Worm (Caenorhabditis elegans): ENCODE data around the gene Y67D2.5.

Y67D2.5 gene

DNA sequence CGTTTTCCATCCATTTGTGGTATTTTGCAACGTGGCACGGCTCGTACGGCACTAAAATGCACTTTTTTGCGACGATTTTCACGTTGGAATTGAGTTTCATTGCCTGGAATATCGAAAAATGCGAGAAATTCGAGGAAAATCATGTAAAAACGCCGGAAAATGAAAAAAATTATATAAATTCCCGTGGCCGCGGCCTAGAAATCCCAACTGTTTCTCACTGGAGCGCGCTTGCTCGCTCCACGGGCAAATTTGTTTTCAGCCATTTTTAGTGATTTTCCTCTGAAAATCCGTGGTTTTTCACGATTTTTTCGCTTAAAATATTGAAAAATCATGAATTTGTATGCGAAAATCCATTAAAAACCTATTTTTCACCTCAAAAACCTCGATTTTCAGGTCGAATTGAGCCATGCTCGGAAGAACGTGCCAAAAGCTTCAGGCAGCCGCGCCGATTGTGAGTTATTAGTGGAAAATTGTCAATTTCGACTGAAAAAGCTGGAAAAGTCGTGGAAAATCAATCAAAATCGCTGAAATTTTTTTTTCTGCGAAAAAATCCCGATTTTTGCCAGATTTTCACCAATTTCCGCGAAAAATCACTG is at the start of gene Y67D2.5, which contains the start of gene cisd-3.2:
TSS of gene Y67D2.5 (minus strand) at position 145 of the 596 bp plus-strand sequence.
TSS of gene cisd-3.2 (plus strand) at position 394 of the 596 bp plus-strand sequence.
- TF ChIP-seq lin-15B (tag; optimal IDR thresholded peaks at IDR 0.05) (peak; percentile 86), ceh-28 (tag; optimal IDR thresholded peaks at IDR 0.05) (no peak), hmg-11 (tag; optimal IDR thresholded peaks at IDR 0.05) (peak; percentile 5), nfya-1 (tag; optimal IDR thresholded peaks at IDR 0.05; ENCODE audit: insufficient read depth) (peak; percentile 1), nhr-23 (tag; optimal IDR thresholded peaks at IDR 0.05) (no peak), pha-4 (tag; optimal IDR thresholded peaks at IDR 0.05) (peak; percentile 24)

DNA sequence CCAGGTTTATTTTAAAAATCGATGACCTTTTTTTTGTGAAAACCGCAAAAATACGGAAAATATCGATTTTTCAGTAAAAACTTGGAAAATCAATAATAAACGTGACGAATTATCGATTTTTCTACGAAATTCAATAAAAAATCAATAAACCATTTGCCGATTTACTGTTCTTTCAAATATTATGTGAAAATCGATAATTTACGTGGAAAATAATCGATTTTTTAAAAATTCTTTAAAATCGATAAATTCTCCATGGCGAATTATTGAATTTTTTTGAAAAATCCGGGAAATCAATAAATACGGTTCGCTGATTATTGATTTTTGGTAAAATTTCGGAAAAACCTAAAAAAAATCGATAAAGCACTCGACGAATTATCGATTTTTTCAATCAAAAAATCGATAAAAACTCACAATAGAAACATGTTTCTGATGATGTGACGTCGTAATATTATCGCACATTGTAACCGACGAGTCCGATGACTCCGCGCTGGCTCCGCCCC is 44.2 kb upstream of the Y67D2.5 start:
- TF ChIP-seq ceh-28 (tag; optimal IDR thresholded peaks at IDR 0.05) (peak; percentile 96), ztf-11 (tag; optimal IDR thresholded peaks at IDR 0.05) (no peak)

DNA sequence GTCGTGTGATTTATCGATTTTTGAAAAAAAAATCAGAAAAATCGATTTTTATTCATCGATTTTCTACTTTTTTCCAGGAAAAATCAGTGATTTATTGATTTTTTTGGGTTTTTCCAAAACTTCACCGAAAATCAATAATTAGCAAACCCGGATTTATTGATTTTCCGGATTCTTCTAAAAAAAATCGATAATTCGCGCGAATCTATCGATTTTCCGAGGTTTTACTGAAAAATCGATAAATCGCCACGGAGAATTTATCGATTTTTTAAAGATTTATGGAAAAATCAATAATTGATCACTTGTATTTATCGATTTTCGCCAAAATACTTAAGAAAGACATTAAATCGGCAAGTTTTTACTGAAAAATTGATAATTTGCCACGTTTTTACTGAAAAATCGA is 43.5 kb upstream of the Y67D2.5 start:
- TF ChIP-seq nhr-11 (tag; optimal IDR thresholded peaks at IDR 0.05) = no peak
- peak; percentile 97 for TF ChIP-seq ceh-28 (tag; optimal IDR thresholded peaks at IDR 0.05)

DNA sequence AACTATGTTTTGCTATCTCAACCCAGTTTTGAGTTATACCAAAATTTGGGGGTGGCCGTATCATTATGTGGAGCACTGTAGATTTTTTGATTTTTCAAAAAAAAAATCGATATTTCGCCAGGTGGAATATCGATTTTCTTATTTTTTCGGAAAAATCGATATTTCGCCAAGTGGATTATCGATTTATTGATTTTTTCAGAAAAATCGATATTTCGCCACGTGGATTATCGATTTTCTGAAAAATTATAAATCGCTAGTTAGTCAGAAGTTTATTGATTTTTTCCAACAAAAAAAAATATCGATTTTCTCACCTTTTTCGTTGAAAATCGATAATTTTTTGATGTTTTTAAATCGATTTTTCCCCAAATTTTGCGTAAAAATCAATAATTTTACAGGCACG is 40.1 kb upstream of the Y67D2.5 start:
- TF ChIP-seq nhr-12 (tag; optimal IDR thresholded peaks at IDR 0.05) = no peak
- TF ChIP-seq zag-1 (tag; optimal IDR thresholded peaks at IDR 0.05) = no peak
- TF ChIP-seq ceh-28 (tag; optimal IDR thresholded peaks at IDR 0.05) = peak; percentile 100
- no peak for TF ChIP-seq eor-1 (tag; optimal IDR thresholded peaks at IDR 0.05)
- TF ChIP-seq tbx-2 (tag; optimal IDR thresholded peaks at IDR 0.05) = no peak
- TF ChIP-seq ceh-82 (tag; optimal IDR thresholded peaks at IDR 0.05) = no peak

DNA sequence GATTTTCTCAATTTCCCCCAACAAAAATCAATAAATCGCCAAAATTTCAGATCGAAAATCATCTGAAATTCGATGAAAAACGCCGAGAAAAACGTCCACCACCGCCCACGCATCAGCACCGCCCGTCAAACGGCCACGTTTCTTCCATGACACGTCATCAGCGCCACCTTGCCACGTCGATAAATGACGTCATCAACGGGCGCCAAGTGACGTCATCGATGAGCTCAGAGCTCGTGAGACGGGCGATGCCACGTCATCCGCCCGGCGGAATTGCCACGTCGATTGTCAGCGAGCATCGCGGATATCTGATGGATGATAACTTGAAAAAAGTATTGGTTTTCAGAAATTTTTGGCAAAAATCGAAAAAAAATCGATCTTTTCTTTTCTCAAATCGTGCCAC is 39.0 kb upstream of the Y67D2.5 start:
- no peak for TF ChIP-seq ceh-16 (tag; optimal IDR thresholded peaks at IDR 0.05)

DNA sequence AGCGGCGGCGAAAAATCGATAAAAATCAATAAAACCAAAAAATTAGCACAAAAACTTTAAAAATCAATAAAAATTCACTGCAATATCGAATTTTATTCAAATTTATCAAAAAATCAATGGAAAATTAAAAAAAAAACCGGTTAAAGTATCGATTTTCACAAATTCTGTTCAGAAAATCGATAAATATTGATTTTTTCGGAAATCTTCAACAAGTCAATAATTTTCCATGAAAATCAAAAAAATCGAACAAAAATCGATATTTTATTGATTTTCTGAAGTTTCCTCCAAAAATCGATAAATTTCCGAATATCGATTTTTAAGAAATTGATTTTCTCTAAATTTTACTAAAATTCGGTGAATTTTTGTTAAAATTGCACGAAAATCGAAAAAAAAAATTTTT is 38.5 kb upstream of the Y67D2.5 start:
- TF ChIP-seq tbx-2 (tag; optimal IDR thresholded peaks at IDR 0.05) = no peak
- TF ChIP-seq ceh-28 (tag; optimal IDR thresholded peaks at IDR 0.05) = peak; percentile 97
- TF ChIP-seq nfya-1 (tag; optimal IDR thresholded peaks at IDR 0.05; ENCODE audit: insufficient read depth) = no peak

DNA sequence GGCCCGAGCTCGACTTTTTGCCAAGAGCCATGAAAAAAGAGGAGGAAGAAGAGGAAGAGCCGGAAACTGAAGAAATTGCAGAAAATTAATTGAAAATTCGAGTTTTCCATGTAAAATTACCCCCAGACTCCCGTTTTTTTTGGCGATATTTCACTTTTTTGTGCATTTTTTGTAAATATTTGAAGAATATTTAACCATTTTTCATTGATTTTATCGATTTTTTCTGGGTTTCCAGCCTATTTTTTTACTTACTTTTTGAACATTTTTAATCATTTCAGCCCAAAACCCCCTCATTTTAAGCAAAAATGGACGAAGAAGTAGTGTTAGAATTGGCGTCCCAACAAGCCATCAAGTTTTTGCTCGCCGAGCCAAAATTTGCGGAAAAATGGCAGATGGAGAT is 36.4 kb upstream of the Y67D2.5 start, which contains the start of gene Y22D7AL.7:
TSS of gene Y22D7AL.7 (plus strand) at position 301 of the 400 bp plus-strand sequence.
- no peak for TF ChIP-seq mml-1 (tag; optimal IDR thresholded peaks at IDR 0.05)
- TF ChIP-seq fkh-2 (tag; optimal IDR thresholded peaks at IDR 0.05) = no peak
- TF ChIP-seq lin-15B (tag; optimal IDR thresholded peaks at IDR 0.05) = no peak
- no peak for TF ChIP-seq mdl-1 (tag; optimal IDR thresholded peaks at IDR 0.05)
- TF ChIP-seq eor-1 (tag; optimal IDR thresholded peaks at IDR 0.05) = no peak
- TF ChIP-seq ceh-28 (tag; optimal IDR thresholded peaks at IDR 0.05) = no peak
- TF ChIP-seq lsy-12 (tag; optimal IDR thresholded peaks at IDR 0.05) = no peak
- TF ChIP-seq aly-2 (tag; optimal IDR thresholded peaks at IDR 0.05) = no peak
- no peak for TF ChIP-seq nhr-12 (tag; optimal IDR thresholded peaks at IDR 0.05)
- TF ChIP-seq nhr-76 (tag; optimal IDR thresholded peaks at IDR 0.05) = no peak
- no peak for TF ChIP-seq skn-1 (tag; optimal IDR thresholded peaks at IDR 0.05)
- no peak for TF ChIP-seq ceh-9 (tag; optimal IDR thresholded peaks at IDR 0.05)
- TF ChIP-seq ama-1 (optimal IDR thresholded peaks at IDR 0.05) = no peak
- TF ChIP-seq ceh-16 (tag; optimal IDR thresholded peaks at IDR 0.05) = no peak
- TF ChIP-seq egl-27 (tag; optimal IDR thresholded peaks at IDR 0.05) = no peak
- TF ChIP-seq daf-12 (tag; optimal IDR thresholded peaks at IDR 0.05) = no peak

DNA sequence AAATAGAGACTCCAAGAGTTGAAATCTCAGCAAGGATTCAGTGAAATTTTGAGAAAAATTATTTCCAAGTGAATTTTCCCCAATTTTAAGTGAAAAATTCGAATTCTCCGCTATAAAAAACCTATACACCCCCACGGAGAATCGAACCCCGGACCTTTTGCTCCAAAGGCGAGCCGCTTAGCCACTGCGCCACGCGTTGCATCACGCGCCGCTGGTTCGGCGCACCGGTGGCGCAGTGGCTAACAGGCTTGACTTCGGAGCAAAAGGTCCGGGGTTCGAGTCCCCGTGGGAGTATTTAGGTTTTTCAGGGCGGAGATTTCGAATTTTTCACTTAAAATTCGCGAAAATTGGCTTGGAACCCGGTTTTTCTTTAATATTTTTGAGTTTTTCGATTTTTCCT is 35.6 kb upstream of the Y67D2.5 start:
- TF ChIP-seq ztf-11 (tag; optimal IDR thresholded peaks at IDR 0.05) = no peak
- no peak for TF ChIP-seq nfya-1 (tag; optimal IDR thresholded peaks at IDR 0.05; ENCODE audit: insufficient read depth)

DNA sequence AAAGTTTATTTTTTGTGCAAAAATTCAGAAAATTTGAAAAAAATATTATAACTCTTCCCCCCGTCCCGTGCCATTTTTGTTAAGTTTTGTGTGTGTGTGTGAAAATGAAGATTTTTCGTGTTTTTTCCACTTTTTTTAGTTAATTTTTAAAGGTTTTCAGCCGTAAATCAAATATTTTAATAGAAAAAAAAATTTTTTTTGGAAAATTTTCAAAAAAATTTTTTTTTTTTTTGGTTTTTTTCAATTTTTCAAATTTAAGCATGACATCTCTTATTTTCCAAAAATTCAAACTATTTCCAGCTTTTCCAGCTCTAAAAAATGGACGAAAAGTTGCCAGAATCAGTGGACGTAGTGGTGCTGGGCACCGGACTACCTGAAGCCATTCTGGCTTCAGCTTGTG is 30.0 kb upstream of the Y67D2.5 start, which contains the start of gene rep-1:
TSS of gene rep-1 (plus strand) at position 301 of the 400 bp plus-strand sequence.
- no peak for TF ChIP-seq lin-15B (tag; optimal IDR thresholded peaks at IDR 0.05)
- no peak for TF ChIP-seq nhr-23 (tag; optimal IDR thresholded peaks at IDR 0.05)
- TF ChIP-seq nhr-43 (tag; optimal IDR thresholded peaks at IDR 0.05; ENCODE audit: poor library complexity, severe bottlenecking) = no peak
- no peak for TF ChIP-seq nhr-76 (tag; optimal IDR thresholded peaks at IDR 0.05)
- TF ChIP-seq tbx-2 (tag; optimal IDR thresholded peaks at IDR 0.05) = no peak
